Worm (Caenorhabditis elegans) whole organism, L4 larva: ENCODE data around the gene ulp-3.

Source experiments
- Y5F2A.4 ChIP-seq: fragments of 200-800 bp; sonication (Bioruptor generic); optimal IDR thresholded peaks from 2 replicates; lab custom pipeline; 2018; ENCODE audit warnings: mild to moderate bottlenecking, missing genetic modification characterization, missing compliant biosample characterization
- ZK337.2 ChIP-seq: fragments of 200-800 bp; sonication (Bioruptor generic); IDR thresholded peaks from 2 replicates; pipeline ENCODE4 v1.3.6; 2022; ENCODE audit warnings: missing genetic modification reagents, missing genetic modification characterization, missing compliant biosample characterization
- ZK546.5 ChIP-seq, 2 experiments: sonication (generic microtip); optimal IDR thresholded peaks; 2 replicates each; lab custom pipeline; 2017; ENCODE audit warnings: missing biosample characterization in 2 of 2, missing genetic modification characterization in 2 of 2
- nhr-25 ChIP-seq: sonication (generic microtip); optimal IDR thresholded peaks from 2 replicates; lab custom pipeline; 2017; ENCODE audit warnings: missing genetic modification characterization, mild to moderate bottlenecking, missing compliant biosample characterization, antibody characterized with exemption, moderate library complexity, borderline replicate concordance; ENCODE audit not compliant: insufficient read depth
- sdz-12 ChIP-seq: fragments of 200-800 bp; sonication (Bioruptor generic); optimal IDR thresholded peaks from 2 replicates; lab custom pipeline; 2018; ENCODE audit warnings: mild to moderate bottlenecking, missing genetic modification characterization, missing compliant biosample characterization

DNA sequence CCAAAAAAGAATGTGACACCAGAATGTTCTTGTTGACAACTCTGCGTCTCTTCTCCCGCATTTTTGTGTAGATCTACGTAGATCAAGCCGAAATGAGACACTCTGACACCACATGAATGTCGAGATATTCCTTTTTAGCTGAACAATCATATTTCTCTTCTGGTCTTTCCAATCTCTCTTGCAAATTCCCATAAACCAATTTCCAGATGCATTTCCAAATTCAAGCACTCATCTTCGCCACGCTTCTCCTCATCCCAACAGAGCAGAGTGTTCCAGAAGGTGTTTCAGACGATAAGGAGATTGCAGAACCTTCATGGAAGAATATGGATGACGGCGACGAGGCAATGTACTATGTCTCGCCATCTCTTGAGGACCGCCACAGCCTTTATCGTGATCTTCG is 16.3 kb downstream of the ulp-3 start, which contains the start of gene Y76B12C.8:
- TF ChIP-seq sdz-12 (GFP tag; lab: Kevin White, UChicago) (no peak), ZK337.2 (GFP tag; lab: Robert Waterston, UW) (no peak), Y5F2A.4 (GFP tag; lab: Kevin White, UChicago) (no peak), nhr-25 (tag; lab: Kevin White, UChicago) (no peak), ZK546.5 (tag; optimal IDR thresholded peaks at IDR 0.05; lab: Kevin White, UChicago) (no peak)
